Fruit fly (Drosophila melanogaster) whole organism, embryonic: ENCODE results near the gene CG33281.

Source experiments
- Ada2b ChIP-seq: fragments of 200-800 bp; sonication (Bioruptor generic); IDR thresholded peaks from 2 replicates; pipeline ENCODE4 v1.3.6; 2022; ENCODE audit warnings: missing biosample characterization, missing genetic modification characterization
- B-H1 ChIP-seq: fragments of 200-800 bp; sonication (Bioruptor generic); IDR thresholded peaks from 3 replicates; pipeline ENCODE4 v1.3.6; 2022; ENCODE audit warnings: missing biosample characterization, missing genetic modification characterization
- Bgb ChIP-seq: fragments of 200-800 bp; sonication (Bioruptor generic); IDR thresholded peaks from 2 replicates; pipeline ENCODE4 v1.3.6; 2022; ENCODE audit warnings: missing biosample characterization, missing genetic modification characterization; ENCODE audit not compliant: partially characterized antibody
- CG10147 ChIP-seq: fragments of 200-800 bp; sonication (Bioruptor generic); optimal IDR thresholded peaks from 2 replicates; lab custom pipeline; 2019; ENCODE audit warnings: missing biosample characterization, mild to moderate bottlenecking, missing genetic modification characterization, moderate library complexity
- CG10565 ChIP-seq: fragments of 200-800 bp; sonication (Bioruptor generic); optimal IDR thresholded peaks from 3 replicates; lab custom pipeline; 2016; ENCODE audit warnings: missing biosample characterization, mild to moderate bottlenecking, missing genetic modification characterization
- CG11695 ChIP-seq: fragments of 200-800 bp; sonication (Bioruptor generic); IDR thresholded peaks from 3 replicates; pipeline ENCODE4 v1.3.6; 2022; ENCODE audit warnings: missing biosample characterization, missing genetic modification characterization
- CG12942 ChIP-seq: fragments of 200-800 bp; sonication (Bioruptor generic); optimal IDR thresholded peaks from 3 replicates; lab custom pipeline; 2016; ENCODE audit warnings: missing biosample characterization, missing genetic modification characterization
- CG14441 ChIP-seq: fragments of 200-800 bp; sonication (Bioruptor generic); IDR thresholded peaks from 2 replicates; pipeline ENCODE4 v1.3.6; 2022; ENCODE audit warnings: missing biosample characterization, missing genetic modification characterization
- CG14860 ChIP-seq: fragments of 200-800 bp; sonication (Bioruptor generic); IDR thresholded peaks from 3 replicates; pipeline ENCODE4 v1.3.6; 2022; ENCODE audit warnings: missing biosample characterization, missing genetic modification characterization; ENCODE audit not compliant: partially characterized antibody
- CG18262 ChIP-seq: fragments of 200-800 bp; optimal IDR thresholded peaks from 3 replicates; lab custom pipeline; 2019; ENCODE audit warnings: missing biosample characterization, mild to moderate bottlenecking, missing genetic modification characterization, moderate library complexity
- CG3065 ChIP-seq: fragments of 200-800 bp; sonication (Bioruptor generic); optimal IDR thresholded peaks from 2 replicates; lab custom pipeline; 2016; ENCODE audit warnings: missing biosample characterization, missing genetic modification characterization
- CG32532 ChIP-seq: fragments of 200-800 bp; sonication (Bioruptor generic); IDR thresholded peaks from 2 replicates; pipeline ENCODE4 v1.3.6; 2022; ENCODE audit warnings: missing biosample characterization, missing genetic modification characterization
- CG33557 ChIP-seq: fragments of 200-800 bp; sonication (Bioruptor generic); optimal IDR thresholded peaks from 2 replicates; lab custom pipeline; 2019; ENCODE audit warnings: missing biosample characterization, mild to moderate bottlenecking, missing genetic modification characterization, moderate library complexity
- CG3847 ChIP-seq: fragments of 200-800 bp; sonication (Bioruptor generic); IDR thresholded peaks from 2 replicates; pipeline ENCODE4 v1.3.6; 2022; ENCODE audit warnings: missing biosample characterization, missing genetic modification characterization
- CG4707 ChIP-seq: fragments of 200-800 bp; sonication (Bioruptor generic); optimal IDR thresholded peaks from 2 replicates; lab custom pipeline; 2018; ENCODE audit warnings: missing biosample characterization, mild to moderate bottlenecking, missing genetic modification characterization, moderate library complexity
- CG6765 ChIP-seq: fragments of 200-800 bp; sonication (Bioruptor generic); optimal IDR thresholded peaks from 3 replicates; lab custom pipeline; 2017; ENCODE audit warnings: missing biosample characterization, mild to moderate bottlenecking, missing genetic modification characterization
- CG8089 ChIP-seq: fragments of 200-800 bp; sonication (Bioruptor generic); optimal IDR thresholded peaks from 3 replicates; lab custom pipeline; 2016; ENCODE audit warnings: missing biosample characterization, missing genetic modification characterization
- CG8388 ChIP-seq: fragments of 200-800 bp; sonication (Bioruptor generic); optimal IDR thresholded peaks from 2 replicates; lab custom pipeline; 2019; ENCODE audit warnings: missing biosample characterization, mild to moderate bottlenecking, missing genetic modification characterization, moderate library complexity
- CG8478 ChIP-seq: fragments of >200 bp; optimal IDR thresholded peaks from 2 replicates; lab custom pipeline; 2018
- CG8765 ChIP-seq: fragments of 200-800 bp; sonication (Bioruptor generic); IDR thresholded peaks from 2 replicates; pipeline ENCODE4 v1.3.6; 2022; ENCODE audit warnings: missing biosample characterization, missing genetic modification characterization
- CTCF ChIP-seq: fragments of 200-800 bp; sonication (Bioruptor generic); optimal IDR thresholded peaks from 2 replicates; lab custom pipeline; 2017; ENCODE audit warnings: missing biosample characterization, mild to moderate bottlenecking, missing genetic modification characterization, moderate library complexity
- Chrac-16 ChIP-seq: fragments of 200-800 bp; sonication (Bioruptor generic); optimal IDR thresholded peaks from 3 replicates; lab custom pipeline; 2016; ENCODE audit warnings: missing biosample characterization, missing genetic modification characterization
- CrebB ChIP-seq: fragments of 200-800 bp; sonication (Bioruptor generic); optimal IDR thresholded peaks from 3 replicates; lab custom pipeline; 2018; ENCODE audit warnings: missing biosample characterization, mild to moderate bottlenecking, missing genetic modification characterization
- Dbx ChIP-seq: fragments of 200-800 bp; sonication (Bioruptor generic); IDR thresholded peaks from 3 replicates; pipeline ENCODE4 v1.3.6; 2022; ENCODE audit warnings: missing biosample characterization, missing genetic modification characterization
- Dip3 ChIP-seq: fragments of 200-800 bp; sonication (Bioruptor generic); optimal IDR thresholded peaks from 3 replicates; lab custom pipeline; 2016; ENCODE audit warnings: missing biosample characterization, missing genetic modification characterization
- E2f2 ChIP-seq: fragments of 200-800 bp; sonication (Bioruptor generic); IDR thresholded peaks from 2 replicates; pipeline ENCODE4 v1.3.6; 2022; ENCODE audit warnings: missing biosample characterization, missing genetic modification characterization
- HHEX ChIP-seq: fragments of 200-800 bp; sonication (Bioruptor generic); optimal IDR thresholded peaks from 3 replicates; lab custom pipeline; 2017; ENCODE audit warnings: missing biosample characterization, mild to moderate bottlenecking, missing genetic modification characterization, missing genetic modification reagents
- HLH4C ChIP-seq: fragments of 200-800 bp; sonication (Bioruptor generic); IDR thresholded peaks from 3 replicates; pipeline ENCODE4 v1.3.6; 2022; ENCODE audit warnings: missing biosample characterization, missing genetic modification characterization; ENCODE audit not compliant: partially characterized antibody
- MESR4 ChIP-seq: fragments of 200-800 bp; sonication (Bioruptor generic); optimal IDR thresholded peaks from 2 replicates; lab custom pipeline; 2018; ENCODE audit warnings: missing biosample characterization, mild to moderate bottlenecking, missing genetic modification characterization, moderate library complexity
- Mes4 ChIP-seq: fragments of 200-800 bp; sonication (Bioruptor generic); optimal IDR thresholded peaks from 2 replicates; lab custom pipeline; 2016; ENCODE audit warnings: missing biosample characterization, missing genetic modification characterization
- Scr ChIP-seq: fragments of 200-800 bp; sonication (Bioruptor generic); IDR thresholded peaks from 2 replicates; pipeline ENCODE4 v1.3.6; 2022; ENCODE audit warnings: missing biosample characterization, missing genetic modification characterization; ENCODE audit not compliant: partially characterized antibody
- Taf1 ChIP-seq: fragments of 200-800 bp; sonication (Bioruptor generic); IDR thresholded peaks from 2 replicates; pipeline ENCODE4 v1.3.6; 2022; ENCODE audit warnings: missing biosample characterization, missing genetic modification characterization
- br ChIP-seq: fragments of >200 bp; optimal IDR thresholded peaks from 2 replicates; lab custom pipeline; 2017
- chinmo ChIP-seq: fragments of 200-800 bp; sonication (Bioruptor generic); IDR thresholded peaks from 4 replicates; pipeline ENCODE4 v1.3.6; 2022; ENCODE audit warnings: missing biosample characterization, missing genetic modification characterization; ENCODE audit not compliant: partially characterized antibody
- ci ChIP-seq: fragments of 200-800 bp; sonication (Bioruptor generic); IDR thresholded peaks from 3 replicates; pipeline ENCODE4 v1.3.6; 2022; ENCODE audit warnings: missing biosample characterization, missing genetic modification characterization
- ems ChIP-seq: fragments of 200-800 bp; sonication (Bioruptor generic); optimal IDR thresholded peaks from 3 replicates; lab custom pipeline; 2016; ENCODE audit warnings: missing biosample characterization, missing genetic modification characterization
- eyg ChIP-seq: fragments of 200-800 bp; sonication (Bioruptor generic); optimal IDR thresholded peaks from 3 replicates; lab custom pipeline; 2016; ENCODE audit warnings: missing biosample characterization, missing genetic modification characterization
- fru ChIP-seq: fragments of >200 bp; optimal IDR thresholded peaks from 2 replicates; lab custom pipeline; 2017
- ftz-f1 ChIP-seq: fragments of 200-800 bp; sonication (Bioruptor generic); optimal IDR thresholded peaks from 2 replicates; lab custom pipeline; 2016; ENCODE audit warnings: missing biosample characterization, missing genetic modification characterization
- gem ChIP-seq: fragments of 200-800 bp; sonication (Bioruptor generic); optimal IDR thresholded peaks from 2 replicates; lab custom pipeline; 2019; ENCODE audit warnings: missing biosample characterization, mild to moderate bottlenecking, missing genetic modification characterization, moderate library complexity
- her ChIP-seq: fragments of 200-800 bp; sonication (Bioruptor generic); optimal IDR thresholded peaks from 2 replicates; lab custom pipeline; 2016; ENCODE audit warnings: missing biosample characterization, missing genetic modification characterization
- jumu ChIP-seq: fragments of 200-800 bp; sonication (Bioruptor generic); optimal IDR thresholded peaks from 3 replicates; lab custom pipeline; 2016; ENCODE audit warnings: missing biosample characterization, missing genetic modification characterization
- mam ChIP-seq: fragments of 200-800 bp; sonication (Bioruptor generic); optimal IDR thresholded peaks from 3 replicates; lab custom pipeline; 2016; ENCODE audit warnings: missing biosample characterization, missing genetic modification characterization
- odd ChIP-seq: fragments of 200-800 bp; sonication (Bioruptor generic); optimal IDR thresholded peaks from 2 replicates; lab custom pipeline; 2017; ENCODE audit warnings: missing biosample characterization, mild to moderate bottlenecking, missing genetic modification characterization
- p53 ChIP-seq: fragments of 200-800 bp; sonication (Bioruptor generic); optimal IDR thresholded peaks from 2 replicates; lab custom pipeline; 2016; ENCODE audit warnings: missing biosample characterization, missing genetic modification characterization
- pb ChIP-seq: fragments of 200-800 bp; sonication (Bioruptor generic); optimal IDR thresholded peaks from 3 replicates; lab custom pipeline; 2016; ENCODE audit warnings: missing biosample characterization, missing genetic modification characterization
- peb ChIP-seq: fragments of 200-800 bp; sonication (Bioruptor generic); IDR thresholded peaks from 2 replicates; pipeline ENCODE4 v1.3.6; 2022; ENCODE audit warnings: missing biosample characterization, missing genetic modification characterization
- prd ChIP-seq, 3 experiments: fragments of >200 bp in 2 of 3; fragments of 200-800 bp in 1 of 3; sonication (Bioruptor generic) in 1 of 3; optimal IDR thresholded peaks in 2 of 3; IDR thresholded peaks in 1 of 3; 2 replicates in 2 of 3; 3 replicates in 1 of 3; pipeline versions ENCODE4 v1.3.6 to Lab custom; 2017 to 2022; ENCODE audit warnings: missing biosample characterization in 1 of 3, missing genetic modification characterization in 1 of 3
- rib ChIP-seq: fragments of 200-800 bp; sonication (Bioruptor generic); IDR thresholded peaks from 2 replicates; pipeline ENCODE4 v1.3.6; 2022; ENCODE audit warnings: missing biosample characterization, missing genetic modification characterization
- stc ChIP-seq: fragments of 200-800 bp; sonication (Bioruptor generic); IDR thresholded peaks from 2 replicates; pipeline ENCODE4 v1.3.6; 2022; ENCODE audit warnings: missing biosample characterization, missing genetic modification characterization
- stwl ChIP-seq: fragments of 200-800 bp; sonication (Bioruptor generic); optimal IDR thresholded peaks from 3 replicates; lab custom pipeline; 2018; ENCODE audit warnings: missing biosample characterization, mild to moderate bottlenecking, missing genetic modification characterization, moderate library complexity

Gene CG33281

DNA sequence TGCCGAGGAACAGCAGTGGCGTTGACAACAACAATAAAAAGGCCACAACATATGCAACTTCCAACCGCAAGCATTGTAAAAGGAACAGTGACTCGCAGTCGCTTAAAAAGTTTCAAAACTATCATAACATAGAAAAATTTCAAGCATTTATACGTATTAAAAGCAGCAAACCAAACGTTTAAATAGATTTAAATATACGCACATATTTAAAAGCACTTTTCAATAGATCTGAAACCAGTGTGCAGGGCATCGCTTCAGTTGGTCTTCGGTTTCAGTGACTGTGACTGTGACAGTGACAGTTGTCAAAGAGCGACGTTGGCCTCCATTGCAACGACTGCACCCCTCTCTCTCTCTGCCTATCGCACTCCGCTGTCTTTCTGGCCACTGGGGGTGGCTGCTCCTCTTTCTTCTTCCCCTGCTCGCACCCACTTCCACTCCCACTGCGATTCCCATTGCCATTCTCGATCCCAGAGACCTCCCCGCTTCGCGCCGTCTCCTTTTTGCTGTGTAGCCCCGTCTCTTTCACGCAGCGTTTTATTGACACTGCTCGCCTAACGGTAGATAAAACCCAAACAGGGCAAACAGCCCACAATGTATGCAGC is 24.2 kb downstream of the CG33281 start (continued):
- TF ChIP-seq E2f2 (GFP tag; lab: Robert Waterston, UW) (peak; percentile 68; the same call in 1 of the 2 replicates), stc (peak; percentile 93), stwl (tag; lab: Kevin White, UChicago) (peak; percentile 11), HHEX (GFP tag; lab: Kevin White, UChicago) (peak; percentile 61), Scr (GFP tag; lab: Robert Waterston, UW) (no peak), mam (GFP tag; lab: Kevin White, UChicago) (peak; percentile 38), B-H1 (GFP tag; lab: Robert Waterston, UW) (peak; percentile 90), CTCF (GFP tag; lab: Kevin White, UChicago) (peak; percentile 46), HLH4C (no peak), ems (GFP tag; lab: Kevin White, UChicago) (peak; percentile 71), br (no peak), Mes4 (GFP tag; lab: Kevin White, UChicago) (peak; percentile 61), gem (tag; lab: Kevin White, UChicago) (peak; percentile 90), jumu (GFP tag; lab: Kevin White, UChicago) (peak; percentile 53), ftz-f1 (GFP tag; lab: Kevin White, UChicago) (no peak), CG18262 (tag; lab: Kevin White, UChicago) (peak; percentile 89), rib (GFP tag; lab: Robert Waterston, UW) (no peak), CG3065 (no peak), CG14441 (GFP tag; lab: Robert Waterston, UW) (peak; percentile 92), Taf1 (GFP tag; lab: Robert Waterston, UW) (0 out of 2 replicates have a peak, but pooled peaks have one; percentile 34), ci (peak; percentile 97), CG8388 (GFP tag; lab: Kevin White, UChicago) (peak; percentile 79), Dbx (no peak), CG8478 (lab: Kevin White, UChicago) (no peak), eyg (GFP tag; lab: Kevin White, UChicago) (peak; percentile 58), her (peak; percentile 23), CG33557 (GFP tag; lab: Kevin White, UChicago) (no peak), odd (GFP tag; lab: Kevin White, UChicago) (peak; percentile 35), CrebB (peak; percentile 37), CG10565 (no peak), Bgb (GFP tag; lab: Robert Waterston, UW) (peak; percentile 39; the same call in 1 of the 2 replicates), Ada2b (peak; percentile 81), CG6765 (GFP tag; lab: Kevin White, UChicago) (no peak), Chrac-16 (GFP tag; lab: Kevin White, UChicago) (peak; percentile 68), CG32532 (GFP tag; lab: Robert Waterston, UW) (peak; percentile 40), Dip3 (GFP tag; lab: Kevin White, UChicago) (peak; percentile 6), CG3847 (GFP tag; lab: Robert Waterston, UW) (peak; percentile 33; the same call in 1 of the 2 replicates), CG8089 (GFP tag; lab: Kevin White, UChicago) (peak; percentile 52), chinmo (no peak), CG4707 (GFP tag; lab: Kevin White, UChicago) (peak; percentile 73), MESR4 (GFP tag; lab: Kevin White, UChicago) (peak; percentile 12), CG14860 (GFP tag; lab: Robert Waterston, UW) (peak; percentile 60; the same call in 2 of the 3 replicates), peb (GFP tag; lab: Robert Waterston, UW) (peak; percentile 89), CG10147 (GFP tag; lab: Kevin White, UChicago) (peak; percentile 1), CG12942 (peak; percentile 39), CG11695 (GFP tag; lab: Robert Waterston, UW) (peak; percentile 87), CG8765 (GFP tag; lab: Robert Waterston, UW) (no peak; the same call in 1 of the 2 replicates), pb (peak; percentile 30), p53 (GFP tag; lab: Kevin White, UChicago) (no peak), fru (no peak), prd (optimal IDR thresholded peaks at IDR 0.05; lab: Kevin White, UChicago) (no peak), prd (GFP tag; IDR thresholded peaks at IDR 0.05; lab: Robert Waterston, UW) (peak; percentile 93)
